Worm (Caenorhabditis elegans) whole organism, L4/young adult: ENCODE results near the gene D1086.11.

Experiments used
- W03F9.2 ChIP-seq: fragments of 150-350 bp; optimal IDR thresholded peaks from 2 replicates; lab custom pipeline; 2014; ENCODE audit warnings: missing biosample characterization, missing genetic modification characterization
- dao-5 ChIP-seq: sonication (generic microtip); optimal IDR thresholded peaks from 2 replicates; lab custom pipeline; 2016; ENCODE audit warnings: missing genotype, missing genetic modification characterization, moderate library complexity, missing compliant biosample characterization
- him-1 ChIP-seq: sonication (generic microtip); optimal IDR thresholded peaks from 2 replicates; lab custom pipeline; 2016; ENCODE audit warnings: missing genotype, missing genetic modification reagents, missing genetic modification characterization, missing compliant biosample characterization

D1086.11 gene

DNA sequence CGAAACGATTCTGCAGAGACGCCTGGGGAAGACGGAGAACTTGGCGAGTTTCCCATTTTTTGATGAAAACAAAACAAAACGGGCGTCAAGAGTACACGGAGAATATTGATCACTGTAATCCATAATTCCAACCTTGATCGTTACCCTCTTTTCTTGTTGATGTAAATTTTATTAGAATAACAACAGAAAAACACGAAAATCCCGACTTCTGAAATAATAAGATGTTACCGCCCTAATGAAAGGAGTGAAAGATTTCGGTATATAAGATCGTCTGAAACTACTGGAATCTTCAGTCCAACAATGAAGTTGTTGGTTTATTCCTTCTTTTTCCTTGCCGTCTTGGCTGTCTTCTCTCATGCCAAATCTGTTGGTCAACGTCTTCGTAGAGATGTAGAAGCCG, 29.7 kb downstream of the D1086.11 start, which contains the start of gene D1086.9:
D1086.9 (plus strand) TSS at position 301 of the 400 bp plus-strand sequence.
- TF ChIP-seq dao-5 (tag; lab: Kevin White, UChicago) (no peak), him-1 (no peak), W03F9.2 (no peak)

DNA sequence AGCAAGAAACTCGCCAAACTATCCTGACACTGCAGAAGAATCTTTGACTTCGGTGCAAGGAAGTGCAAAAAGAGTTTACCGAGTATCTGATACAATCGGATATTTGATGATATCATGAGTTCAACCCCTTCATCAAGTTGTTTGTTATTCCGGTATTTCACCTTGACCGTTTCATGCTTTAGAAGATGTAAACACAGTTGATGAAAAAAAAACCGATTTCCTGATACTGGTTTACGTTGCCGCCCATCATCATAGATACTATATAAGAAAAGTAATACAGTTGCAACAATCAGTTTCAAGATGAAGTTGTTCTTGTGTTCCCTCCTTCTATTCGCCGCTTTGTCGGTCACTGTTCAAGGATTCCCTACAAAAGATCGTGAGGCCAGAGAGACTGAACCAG, 33.3 kb downstream of the D1086.11 start, which contains the start of gene H39E23.3:
H39E23.3 (plus strand) TSS at position 301 of the 400 bp plus-strand sequence.
- TF ChIP-seq W03F9.2 (no peak), dao-5 (tag; lab: Kevin White, UChicago) (no peak), him-1 (no peak)

DNA sequence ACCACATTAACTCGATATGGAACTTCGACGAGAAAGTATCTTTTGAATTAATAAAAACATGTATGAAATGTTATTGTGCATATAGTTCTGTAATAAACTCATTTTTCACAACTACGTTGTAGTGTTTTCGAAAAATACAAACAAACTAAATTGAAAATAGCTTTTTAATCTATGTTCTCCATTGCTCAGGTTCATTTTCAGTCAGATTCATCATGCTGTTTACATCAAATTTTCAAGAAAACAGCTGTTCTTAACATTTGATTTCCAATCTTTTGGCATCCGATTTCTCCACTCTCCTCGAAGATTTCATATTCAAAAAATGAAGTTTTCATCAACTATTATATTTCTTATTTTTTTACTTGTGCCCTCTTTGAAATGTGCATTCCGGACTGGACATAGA, 35.8 kb downstream of the D1086.11 start, which contains the start of gene H39E23.2:
H39E23.2 (plus strand) TSS at position 301 of the 400 bp plus-strand sequence.
- TF ChIP-seq dao-5 (tag; lab: Kevin White, UChicago) (no peak), him-1 (no peak), W03F9.2 (no peak)

DNA sequence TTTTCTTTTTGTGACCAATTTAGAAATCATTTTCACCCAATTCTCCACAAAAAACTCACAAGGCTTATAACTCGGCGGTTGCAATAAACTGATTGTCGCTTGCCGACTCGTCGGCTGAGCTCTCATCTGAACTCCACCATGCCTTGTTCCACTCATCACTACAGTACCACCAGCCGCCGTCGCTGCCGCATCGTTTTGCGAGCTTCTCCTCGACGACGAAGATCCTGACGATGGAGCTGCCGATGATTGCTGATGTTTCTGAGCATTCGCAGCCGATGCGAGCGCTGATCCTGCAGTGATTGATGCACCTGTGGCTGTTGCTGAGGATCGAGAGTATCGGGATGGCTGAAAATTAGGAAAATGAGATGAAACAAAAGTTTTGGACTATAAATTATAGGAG, 46.4 kb downstream of the D1086.11 start:
- TF ChIP-seq him-1 (no peak), dao-5 (tag; lab: Kevin White, UChicago) (no peak), W03F9.2 (no peak)

DNA sequence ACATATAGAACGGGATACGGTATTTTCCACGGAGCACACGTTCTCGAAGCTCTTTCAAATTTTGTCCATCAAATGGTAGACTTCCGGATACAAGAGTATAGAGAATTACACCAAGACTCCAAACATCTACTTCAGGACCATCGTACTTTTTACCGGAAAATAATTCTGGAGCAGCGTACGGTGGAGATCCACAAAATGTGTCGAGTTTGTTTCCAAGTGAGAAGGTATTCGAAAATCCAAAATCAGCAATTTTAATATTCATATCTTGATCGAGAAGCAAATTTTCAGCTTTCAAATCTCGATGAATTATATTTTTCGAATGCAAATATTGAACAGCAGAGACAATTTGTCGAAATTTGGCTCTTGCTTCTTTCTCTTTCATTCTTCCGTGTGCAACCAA, 48.9 kb downstream of the D1086.11 start:
- TF ChIP-seq dao-5 (tag; lab: Kevin White, UChicago) (no peak), him-1 (no peak), W03F9.2 (no peak)
